Fruit fly (Drosophila melanogaster) whole organism, embryonic: ENCODE measurements around the gene Rtca.

Source experiments
- CG10267 ChIP-seq: fragments of 200-800 bp; sonication (Bioruptor generic); optimal IDR thresholded peaks from 2 replicates; lab custom pipeline; 2018; ENCODE audit warnings: missing biosample characterization, mild to moderate bottlenecking, missing genetic modification characterization, moderate library complexity
- CG11696 ChIP-seq: fragments of 200-800 bp; sonication (Bioruptor generic); IDR thresholded peaks from 2 replicates; pipeline ENCODE4 v1.3.6; 2022; ENCODE audit warnings: missing biosample characterization, missing genetic modification characterization
- CG12769 ChIP-seq: fragments of 200-800 bp; sonication (Bioruptor generic); optimal IDR thresholded peaks from 2 replicates; lab custom pipeline; 2019; ENCODE audit warnings: missing biosample characterization, mild to moderate bottlenecking, missing genetic modification characterization, moderate library complexity
- CG13424 ChIP-seq: fragments of 200-800 bp; sonication (Bioruptor generic); optimal IDR thresholded peaks from 2 replicates; lab custom pipeline; 2019; ENCODE audit warnings: missing biosample characterization, mild to moderate bottlenecking, missing genetic modification characterization, moderate library complexity
- CG14860 ChIP-seq: fragments of 200-800 bp; sonication (Bioruptor generic); IDR thresholded peaks from 3 replicates; pipeline ENCODE4 v1.3.6; 2022; ENCODE audit warnings: missing biosample characterization, missing genetic modification characterization; ENCODE audit not compliant: partially characterized antibody
- CG17385 ChIP-seq: fragments of 200-800 bp; sonication (Bioruptor generic); optimal IDR thresholded peaks from 3 replicates; lab custom pipeline; 2018; ENCODE audit warnings: missing biosample characterization, mild to moderate bottlenecking, missing genetic modification characterization
- CG18262 ChIP-seq: fragments of 200-800 bp; optimal IDR thresholded peaks from 3 replicates; lab custom pipeline; 2019; ENCODE audit warnings: missing biosample characterization, mild to moderate bottlenecking, missing genetic modification characterization, moderate library complexity
- CG2678 ChIP-seq: fragments of 200-800 bp; sonication (Bioruptor generic); optimal IDR thresholded peaks from 3 replicates; lab custom pipeline; 2019; ENCODE audit warnings: missing biosample characterization, mild to moderate bottlenecking, missing genetic modification characterization, moderate library complexity
- CG30403 ChIP-seq: fragments of 200-800 bp; sonication (Bioruptor generic); optimal IDR thresholded peaks from 3 replicates; lab custom pipeline; 2016; ENCODE audit warnings: missing biosample characterization, missing genetic modification characterization
- CG31388 ChIP-seq: fragments of 200-800 bp; sonication (Bioruptor generic); optimal IDR thresholded peaks from 2 replicates; lab custom pipeline; 2016; ENCODE audit warnings: missing biosample characterization, missing genetic modification characterization
- CG3163 ChIP-seq: fragments of 200-800 bp; sonication (Bioruptor generic); optimal IDR thresholded peaks from 3 replicates; lab custom pipeline; 2016; ENCODE audit warnings: missing biosample characterization, missing genetic modification characterization
- CG3847 ChIP-seq: fragments of 200-800 bp; sonication (Bioruptor generic); IDR thresholded peaks from 2 replicates; pipeline ENCODE4 v1.3.6; 2022; ENCODE audit warnings: missing biosample characterization, missing genetic modification characterization
- CG42726 ChIP-seq: fragments of 200-800 bp; sonication (Bioruptor generic); IDR thresholded peaks from 2 replicates; pipeline ENCODE4 v1.3.6; 2022; ENCODE audit warnings: missing biosample characterization, missing genetic modification characterization; ENCODE audit not compliant: partially characterized antibody
- CG6791 ChIP-seq: fragments of 200-800 bp; sonication (Bioruptor generic); IDR thresholded peaks from 3 replicates; pipeline ENCODE4 v1.3.6; 2022; ENCODE audit warnings: missing biosample characterization, missing genetic modification characterization; ENCODE audit not compliant: partially characterized antibody
- CoRest ChIP-seq: fragments of 200-800 bp; sonication (Bioruptor generic); optimal IDR thresholded peaks from 3 replicates; lab custom pipeline; 2018; ENCODE audit warnings: missing biosample characterization, mild to moderate bottlenecking, missing genetic modification characterization, moderate library complexity
- Dbx ChIP-seq: fragments of 200-800 bp; sonication (Bioruptor generic); IDR thresholded peaks from 3 replicates; pipeline ENCODE4 v1.3.6; 2022; ENCODE audit warnings: missing biosample characterization, missing genetic modification characterization
- Dll ChIP-seq: fragments of 200-800 bp; sonication (Bioruptor generic); IDR thresholded peaks from 4 replicates; pipeline ENCODE4 v1.3.6; 2022; ENCODE audit warnings: missing biosample characterization, missing genetic modification characterization; ENCODE audit not compliant: partially characterized antibody
- ERR ChIP-seq: fragments of 200-800 bp; sonication (Bioruptor generic); optimal IDR thresholded peaks from 2 replicates; lab custom pipeline; 2016; ENCODE audit warnings: missing biosample characterization, missing genetic modification characterization
- Eip74EF ChIP-seq, 2 experiments: fragments of 200-800 bp in 1 of 2; fragments of >200 bp in 1 of 2; sonication (Bioruptor generic) in 1 of 2; optimal IDR thresholded peaks; 2 replicates each; lab custom pipeline; 2017 to 2019; ENCODE audit warnings: missing biosample characterization in 2 of 2, missing genetic modification characterization in 2 of 2, mild to moderate bottlenecking in 1 of 2, moderate library complexity in 1 of 2
- Ets97D ChIP-seq: fragments of 200-800 bp; sonication (Bioruptor generic); optimal IDR thresholded peaks from 3 replicates; lab custom pipeline; 2016; ENCODE audit warnings: missing biosample characterization, missing genetic modification characterization
- Fer1 ChIP-seq: fragments of 200-800 bp; sonication (Bioruptor generic); optimal IDR thresholded peaks from 2 replicates; lab custom pipeline; 2017; ENCODE audit warnings: missing biosample characterization, mild to moderate bottlenecking, missing genetic modification characterization
- HHEX ChIP-seq: fragments of 200-800 bp; sonication (Bioruptor generic); optimal IDR thresholded peaks from 3 replicates; lab custom pipeline; 2017; ENCODE audit warnings: missing biosample characterization, mild to moderate bottlenecking, missing genetic modification characterization, missing genetic modification reagents
- Hsf ChIP-seq: fragments of 200-800 bp; sonication (Bioruptor generic); optimal IDR thresholded peaks from 3 replicates; lab custom pipeline; 2016; ENCODE audit warnings: missing biosample characterization, missing genetic modification characterization
- Med ChIP-seq: fragments of 200-800 bp; sonication (Bioruptor generic); peaks from one replicate; lab custom pipeline; 2016; ENCODE audit warnings: missing biosample characterization, missing genetic modification characterization, mild to moderate bottlenecking, inconsistent platforms, moderate library complexity
- NfI ChIP-seq: fragments of 200-800 bp; sonication (Bioruptor generic); optimal IDR thresholded peaks from 3 replicates; lab custom pipeline; 2018; ENCODE audit warnings: missing biosample characterization, mild to moderate bottlenecking, missing genetic modification characterization, moderate library complexity
- Six4 ChIP-seq: fragments of 200-800 bp; sonication (Bioruptor generic); optimal IDR thresholded peaks from 2 replicates; lab custom pipeline; 2016; ENCODE audit warnings: missing biosample characterization, missing genetic modification characterization
- Sox102F ChIP-seq: fragments of 200-800 bp; sonication (Bioruptor generic); optimal IDR thresholded peaks from 2 replicates; lab custom pipeline; 2018; ENCODE audit warnings: missing biosample characterization, mild to moderate bottlenecking, missing genetic modification characterization, moderate library complexity
- Ssrp ChIP-seq: fragments of 200-800 bp; sonication (Bioruptor generic); optimal IDR thresholded peaks from 2 replicates; lab custom pipeline; 2018; ENCODE audit warnings: missing biosample characterization, mild to moderate bottlenecking, missing genetic modification characterization, moderate library complexity
- Vsx1 ChIP-seq: fragments of 200-800 bp; sonication (Bioruptor generic); optimal IDR thresholded peaks from 2 replicates; lab custom pipeline; 2017; ENCODE audit warnings: missing biosample characterization, mild to moderate bottlenecking, missing genetic modification characterization, missing genetic modification reagents
- al ChIP-seq: fragments of 200-800 bp; sonication (Bioruptor generic); IDR thresholded peaks from 2 replicates; pipeline ENCODE4 v1.3.6; 2022; ENCODE audit warnings: missing biosample characterization, missing genetic modification characterization
- amos ChIP-seq: fragments of 200-800 bp; sonication (Bioruptor generic); IDR thresholded peaks from 2 replicates; pipeline ENCODE4 v1.3.6; 2022; ENCODE audit warnings: missing biosample characterization, missing genetic modification characterization; ENCODE audit not compliant: partially characterized antibody
- ash1 ChIP-seq: fragments of 200-800 bp; sonication (Bioruptor generic); optimal IDR thresholded peaks from 2 replicates; lab custom pipeline; 2018; ENCODE audit warnings: missing biosample characterization, mild to moderate bottlenecking, missing genetic modification characterization
- bowl ChIP-seq: fragments of 200-800 bp; sonication (Bioruptor generic); IDR thresholded peaks from 2 replicates; pipeline ENCODE4 v1.3.6; 2022; ENCODE audit warnings: missing biosample characterization, missing genetic modification characterization
- chif ChIP-seq, 2 experiments: fragments of 200-800 bp; sonication (Bioruptor generic); optimal IDR thresholded peaks; 3 replicates each; lab custom pipeline; 2016; ENCODE audit warnings: missing biosample characterization in 2 of 2, missing genetic modification characterization in 2 of 2
- dpn ChIP-seq, 2 experiments: fragments of 200-800 bp; sonication (Bioruptor generic); optimal IDR thresholded peaks; 3 replicates each; lab custom pipeline; 2016; ENCODE audit warnings: missing biosample characterization in 2 of 2, missing genetic modification characterization in 2 of 2
- gro ChIP-seq: fragments of 200-800 bp; sonication (Bioruptor generic); optimal IDR thresholded peaks from 2 replicates; lab custom pipeline; 2016; ENCODE audit warnings: missing biosample characterization, missing genetic modification characterization
- gsb-n ChIP-seq: fragments of 200-800 bp; sonication (Bioruptor generic); optimal IDR thresholded peaks from 3 replicates; lab custom pipeline; 2018; ENCODE audit warnings: missing biosample characterization, mild to moderate bottlenecking, missing genetic modification characterization
- hb ChIP-seq: fragments of 200-800 bp; sonication (Bioruptor generic); IDR thresholded peaks from 3 replicates; pipeline ENCODE4 v1.3.6; 2022; ENCODE audit warnings: missing biosample characterization, missing genetic modification characterization; ENCODE audit not compliant: partially characterized antibody
- pfk ChIP-seq: fragments of 200-800 bp; sonication (Bioruptor generic); optimal IDR thresholded peaks from 2 replicates; lab custom pipeline; 2018; ENCODE audit warnings: missing biosample characterization, mild to moderate bottlenecking, missing genetic modification characterization, moderate library complexity
- pros ChIP-seq: fragments of 200-800 bp; sonication (Bioruptor generic); optimal IDR thresholded peaks from 3 replicates; lab custom pipeline; 2019; ENCODE audit warnings: missing biosample characterization, mild to moderate bottlenecking, missing genetic modification characterization, moderate library complexity
- salm ChIP-seq: fragments of 200-800 bp; sonication (Bioruptor generic); optimal IDR thresholded peaks from 2 replicates; lab custom pipeline; 2018; ENCODE audit warnings: missing biosample characterization, mild to moderate bottlenecking, missing genetic modification characterization
- sc ChIP-seq, 3 experiments: fragments of >200 bp in 2 of 3; fragments of 200-800 bp in 1 of 3; sonication (Bioruptor generic) in 1 of 3; optimal IDR thresholded peaks; 2 replicates in 2 of 3; 3 replicates in 1 of 3; lab custom pipeline; 2017; ENCODE audit warnings: mild to moderate bottlenecking in 1 of 3, missing biosample characterization in 1 of 3, missing genetic modification characterization in 1 of 3, missing genetic modification reagents in 1 of 3
- sens ChIP-seq: fragments of 200-800 bp; sonication (Bioruptor generic); peaks from one replicate; lab custom pipeline; 2016; ENCODE audit warnings: missing biosample characterization, missing genetic modification characterization
- sr ChIP-seq: fragments of 200-800 bp; sonication (Bioruptor generic); IDR thresholded peaks from 3 replicates; pipeline ENCODE4 v1.3.6; 2022; ENCODE audit warnings: missing biosample characterization, missing genetic modification characterization
- tll ChIP-seq, 2 experiments: fragments of 200-800 bp in 1 of 2; fragments of >200 bp in 1 of 2; sonication (Bioruptor generic) in 1 of 2; optimal IDR thresholded peaks; 2 replicates each; lab custom pipeline; 2017 to 2019; ENCODE audit warnings: missing biosample characterization in 2 of 2, missing genetic modification characterization in 2 of 2, mild to moderate bottlenecking in 1 of 2, moderate library complexity in 1 of 2
- trem ChIP-seq: fragments of 200-800 bp; optimal IDR thresholded peaks from 3 replicates; lab custom pipeline; 2019; ENCODE audit warnings: missing biosample characterization, mild to moderate bottlenecking, missing genetic modification characterization, moderate library complexity
- unpg ChIP-seq: fragments of 200-800 bp; sonication (Bioruptor generic); optimal IDR thresholded peaks from 3 replicates; lab custom pipeline; 2018; ENCODE audit warnings: missing biosample characterization, mild to moderate bottlenecking, missing genetic modification characterization, moderate library complexity

Rtca gene

dm6 chrX:2080367-2080927 lies 8.2 kb downstream of the Rtca start, which contains the start of the genes CG16903 and Unc-76 (continued):
- TF ChIP-seq gsb-n (tag; lab: Kevin White, UChicago) (peak; percentile 72), Dll (peak; percentile 40; the same call in 2 of the 4 replicates), Vsx1 (GFP tag; lab: Kevin White, UChicago) (no peak), trem (tag; lab: Kevin White, UChicago) (peak; percentile 94), CG12769 (peak; percentile 78), CG6791 (0 out of 3 replicates have a peak, but pooled peaks have one; percentile 49), CG31388 (GFP tag; lab: Kevin White, UChicago) (no peak), bowl (GFP tag; lab: Robert Waterston, UW) (0 out of 2 replicates have a peak, but pooled peaks have one; percentile 39), CG14860 (GFP tag; lab: Robert Waterston, UW) (no peak; the same call in 2 of the 3 replicates), CG42726 (GFP tag; lab: Robert Waterston, UW) (peak; percentile 70), CoRest (peak; percentile 46), Ssrp (tag; lab: Kevin White, UChicago) (no peak), pfk (peak; percentile 64), unpg (peak; percentile 36), sens (GFP tag; lab: Kevin White, UChicago) (peak; percentile 82), hb (GFP tag; lab: Robert Waterston, UW) (no peak), Med (peak; percentile 95), HHEX (GFP tag; lab: Kevin White, UChicago) (peak; percentile 26), CG2678 (tag; lab: Kevin White, UChicago) (peak; percentile 41), dpn (GFP tag; optimal IDR thresholded peaks at IDR 0.05; lab: Kevin White, UChicago) (peak; percentile 7 to 35), Hsf (GFP tag; lab: Kevin White, UChicago) (no peak), sc (optimal IDR thresholded peaks at IDR 0.05; lab: Kevin White, UChicago) (no peak), sc (GFP tag; optimal IDR thresholded peaks at IDR 0.05; lab: Kevin White, UChicago) (no peak), CG3163 (peak; percentile 25), Dbx (GFP tag; lab: Robert Waterston, UW) (peak; percentile 52; the same call in 2 of the 3 replicates), amos (peak; percentile 58), Eip74EF (GFP tag; optimal IDR thresholded peaks at IDR 0.05; lab: Kevin White, UChicago) (peak in 1 of 2 experiments; percentile 61), ERR (GFP tag; lab: Kevin White, UChicago) (no peak), sr (0 out of 3 replicates have a peak, but pooled peaks have one; percentile 7), Sox102F (no peak), gro (GFP tag; lab: Kevin White, UChicago) (peak; percentile 70), Six4 (GFP tag; lab: Kevin White, UChicago) (peak; percentile 7), Ets97D (GFP tag; lab: Kevin White, UChicago) (peak; percentile 95), CG13424 (tag; lab: Kevin White, UChicago) (peak; percentile 33), ash1 (GFP tag; lab: Kevin White, UChicago) (no peak), al (GFP tag; lab: Robert Waterston, UW) (0 out of 2 replicates have a peak, but pooled peaks have one; percentile 20), CG18262 (tag; lab: Kevin White, UChicago) (peak; percentile 37), chif (GFP tag; optimal IDR thresholded peaks at IDR 0.05; lab: Kevin White, UChicago) (peak; percentile 16 to 33), CG3847 (GFP tag; lab: Robert Waterston, UW) (peak; percentile 84), NfI (GFP tag; lab: Kevin White, UChicago) (peak; percentile 25), CG30403 (GFP tag; lab: Kevin White, UChicago) (peak; percentile 14), CG11696 (no peak), CG17385 (GFP tag; lab: Kevin White, UChicago) (peak; percentile 51), Fer1 (GFP tag; lab: Kevin White, UChicago) (peak; percentile 75), tll (GFP tag; optimal IDR thresholded peaks at IDR 0.05; lab: Kevin White, UChicago) (no peak), salm (tag; lab: Kevin White, UChicago) (peak; percentile 52), pros (GFP tag; lab: Kevin White, UChicago) (peak; percentile 64), CG10267 (tag; lab: Kevin White, UChicago) (peak; percentile 81)
